Worm (Caenorhabditis elegans) whole organism, young adult: ENCODE results near the gene gldi-8.
A peak's percentile ranks its signal among the peaks of the same experiment; 100 is the strongest.

Experiments
- B0261.1 ChIP-seq: sonication (generic microtip); optimal IDR thresholded peaks from 2 replicates; lab custom pipeline; 2016; ENCODE audit warnings: mild to moderate bottlenecking, missing genetic modification characterization, moderate library complexity, missing compliant biosample characterization
- B0336.3 ChIP-seq: fragments of 200-800 bp; sonication (Bioruptor generic); IDR thresholded peaks from 2 replicates; pipeline ENCODE4 v1.3.6; 2022; ENCODE audit warnings: missing genetic modification characterization, missing compliant biosample characterization
- F10E7.11 ChIP-seq: sonication (generic microtip); optimal IDR thresholded peaks from 2 replicates; lab custom pipeline; 2017; ENCODE audit warnings: mild to moderate bottlenecking, missing genetic modification characterization, moderate library complexity, missing compliant biosample characterization
- F39B2.1 ChIP-seq: fragments of 200-800 bp; sonication (Bioruptor generic); IDR thresholded peaks from 2 replicates; pipeline ENCODE4 v1.3.6; 2022; ENCODE audit warnings: missing genetic modification reagents, missing genetic modification characterization, missing compliant biosample characterization
- K12H6.12 ChIP-seq: fragments of 200-800 bp; sonication (Bioruptor generic); optimal IDR thresholded peaks from 2 replicates; lab custom pipeline; 2018; ENCODE audit warnings: mild to moderate bottlenecking, missing genetic modification characterization, missing compliant biosample characterization
- T07F8.4 ChIP-seq: sonication (generic microtip); optimal IDR thresholded peaks from 2 replicates; lab custom pipeline; 2016; ENCODE audit warnings: mild to moderate bottlenecking, missing genetic modification characterization, moderate library complexity, missing compliant biosample characterization
- Y53G8AR.9 ChIP-seq: fragments of 200-800 bp; sonication (Bioruptor generic); conservative IDR thresholded peaks from 2 replicates; pipeline ENCODE4 v1.3.6; 2022; ENCODE audit warnings: missing genetic modification reagents, missing genetic modification characterization, missing compliant biosample characterization
- Y79H2A.3 ChIP-seq: fragments of 200-800 bp; sonication (Bioruptor generic); conservative IDR thresholded peaks from 2 replicates; pipeline ENCODE4 v1.3.6; 2022; ENCODE audit warnings: missing genetic modification reagents, missing genetic modification characterization, missing compliant biosample characterization
- ama-1 ChIP-seq, 3 experiments: fragments of 150-350 bp in 1 of 3; sonication (generic microtip) in 2 of 3; optimal IDR thresholded peaks; 2 replicates each; lab custom pipeline; 2014 to 2018; ENCODE audit warnings: missing biosample characterization in 2 of 3, missing genetic modification characterization in 2 of 3, missing genetic modification reagents in 2 of 3
- atf-7 ChIP-seq: sonication (generic microtip); optimal IDR thresholded peaks from 2 replicates; lab custom pipeline; 2017; ENCODE audit warnings: mild to moderate bottlenecking, missing genetic modification characterization, missing compliant biosample characterization
- athp-1 ChIP-seq: sonication (generic microtip); optimal IDR thresholded peaks from 2 replicates; lab custom pipeline; 2017; ENCODE audit warnings: mild to moderate bottlenecking, missing genetic modification characterization, missing compliant biosample characterization
- attf-5 ChIP-seq: fragments of 200-800 bp; sonication (Bioruptor generic); optimal IDR thresholded peaks from 2 replicates; lab custom pipeline; 2018; ENCODE audit warnings: mild to moderate bottlenecking, missing genetic modification characterization, missing compliant biosample characterization
- bed-1 ChIP-seq: fragments of 200-800 bp; sonication (Bioruptor generic); IDR thresholded peaks from 2 replicates; pipeline ENCODE4 v1.3.6; 2022; ENCODE audit warnings: missing genetic modification reagents, missing genetic modification characterization, missing compliant biosample characterization
- ccch-3 ChIP-seq: fragments of 200-800 bp; sonication (Bioruptor generic); optimal IDR thresholded peaks from 2 replicates; lab custom pipeline; 2018; ENCODE audit warnings: mild to moderate bottlenecking, missing genetic modification characterization, missing compliant biosample characterization
- cebp-1 ChIP-seq, 2 experiments: fragments of 200-800 bp in 1 of 2; sonication (Bioruptor generic) in 1 of 2; sonication (generic microtip) in 1 of 2; IDR thresholded peaks in 1 of 2; optimal IDR thresholded peaks in 1 of 2; 2 replicates each; pipeline versions ENCODE4 v1.3.6 to Lab custom; 2017 to 2022; ENCODE audit warnings: missing compliant biosample characterization in 2 of 2, missing genetic modification characterization in 2 of 2, mild to moderate bottlenecking in 1 of 2, missing genetic modification reagents in 1 of 2, moderate library complexity in 1 of 2
- ceh-100 ChIP-seq: fragments of 200-800 bp; sonication (Bioruptor generic); IDR thresholded peaks from 2 replicates; pipeline ENCODE4 v1.3.6; 2022; ENCODE audit warnings: missing genetic modification reagents, missing genetic modification characterization, missing compliant biosample characterization
- chd-7 ChIP-seq: sonication (generic microtip); optimal IDR thresholded peaks from 2 replicates; lab custom pipeline; 2016; ENCODE audit warnings: mild to moderate bottlenecking, missing genetic modification characterization, moderate library complexity, missing compliant biosample characterization
- ekl-4 ChIP-seq: fragments of 200-800 bp; sonication (Bioruptor generic); IDR thresholded peaks from 2 replicates; pipeline ENCODE4 v1.3.6; 2022; ENCODE audit warnings: missing genetic modification reagents, missing genetic modification characterization, missing compliant biosample characterization
- hlh-12 ChIP-seq: sonication (generic microtip); optimal IDR thresholded peaks from 2 replicates; lab custom pipeline; 2016; ENCODE audit warnings: missing genetic modification characterization, missing compliant biosample characterization
- hmg-1.2 ChIP-seq: fragments of 200-800 bp; sonication (Bioruptor generic); IDR thresholded peaks from 2 replicates; pipeline ENCODE4 v1.3.6; 2022; ENCODE audit warnings: missing genetic modification reagents, missing genetic modification characterization, missing compliant biosample characterization
- lag-1 ChIP-seq: fragments of 200-800 bp; sonication (Bioruptor generic); IDR thresholded peaks from 2 replicates; pipeline ENCODE4 v1.3.6; 2022; ENCODE audit warnings: missing genetic modification reagents, missing genetic modification characterization, missing compliant biosample characterization
- let-526 ChIP-seq: fragments of 200-800 bp; sonication (Bioruptor generic); IDR thresholded peaks from 2 replicates; pipeline ENCODE4 v1.3.6; 2022; ENCODE audit warnings: missing genetic modification reagents, missing genetic modification characterization, missing compliant biosample characterization
- lin-35 ChIP-seq, 3 experiments: fragments of 150-350 bp in 2 of 3; sonication (generic microtip) in 1 of 3; optimal IDR thresholded peaks; 2 replicates each; lab custom pipeline; 2014 to 2018; ENCODE audit warnings: missing biosample characterization in 3 of 3, missing genetic modification characterization in 3 of 3, missing genetic modification reagents in 3 of 3
- lin-40 ChIP-seq: sonication (generic microtip); optimal IDR thresholded peaks from 2 replicates; lab custom pipeline; 2016; ENCODE audit warnings: missing genetic modification characterization, mild to moderate bottlenecking, missing compliant biosample characterization, missing genotype, missing genetic modification reagents
- lin-54 ChIP-seq: fragments of 200-800 bp; sonication (Bioruptor generic); optimal IDR thresholded peaks from 2 replicates; lab custom pipeline; 2018; ENCODE audit warnings: mild to moderate bottlenecking, missing genetic modification characterization, missing compliant biosample characterization
- lsl-1 ChIP-seq: fragments of 200-800 bp; sonication (Bioruptor generic); optimal IDR thresholded peaks from 2 replicates; lab custom pipeline; 2018; ENCODE audit warnings: mild to moderate bottlenecking, missing genetic modification characterization, moderate library complexity, missing compliant biosample characterization
- lsy-27 ChIP-seq: sonication (generic microtip); optimal IDR thresholded peaks from 2 replicates; lab custom pipeline; 2017; ENCODE audit warnings: missing genetic modification characterization, mild to moderate bottlenecking, missing compliant biosample characterization, antibody characterized with exemption, missing genotype, borderline replicate concordance; ENCODE audit not compliant: insufficient read depth
- madf-10 ChIP-seq: sonication (generic microtip); optimal IDR thresholded peaks from 2 replicates; lab custom pipeline; 2016; ENCODE audit warnings: mild to moderate bottlenecking, missing genetic modification characterization, missing compliant biosample characterization
- madf-6 ChIP-seq: fragments of 200-800 bp; sonication (Bioruptor generic); IDR thresholded peaks from 2 replicates; pipeline ENCODE4 v1.3.6; 2022; ENCODE audit warnings: missing genetic modification reagents, missing genetic modification characterization, missing compliant biosample characterization
- nfya-2 ChIP-seq: fragments of 200-800 bp; sonication (Bioruptor generic); IDR thresholded peaks from 2 replicates; pipeline ENCODE4 v1.3.6; 2022; ENCODE audit warnings: missing genetic modification reagents, missing genetic modification characterization, missing compliant biosample characterization
- nfyb-1 ChIP-seq: fragments of 200-800 bp; sonication (Bioruptor generic); IDR thresholded peaks from 2 replicates; pipeline ENCODE4 v1.3.6; 2022; ENCODE audit warnings: missing genetic modification reagents, missing genetic modification characterization, missing compliant biosample characterization
- nhr-27 ChIP-seq: fragments of 200-800 bp; sonication (Bioruptor generic); optimal IDR thresholded peaks from 2 replicates; lab custom pipeline; 2018; ENCODE audit warnings: mild to moderate bottlenecking, missing genetic modification characterization, moderate library complexity, missing compliant biosample characterization
- nhr-80 ChIP-seq: sonication (generic microtip); optimal IDR thresholded peaks from 2 replicates; lab custom pipeline; 2016; ENCODE audit warnings: missing genetic modification characterization, missing compliant biosample characterization
- nhr-90 ChIP-seq: sonication (generic microtip); optimal IDR thresholded peaks from 2 replicates; lab custom pipeline; 2016; ENCODE audit warnings: missing genotype, mild to moderate bottlenecking, missing genetic modification characterization, missing compliant biosample characterization
- pbrm-1 ChIP-seq: fragments of 200-800 bp; sonication (Bioruptor generic); IDR thresholded peaks from 2 replicates; pipeline ENCODE4 v1.3.6; 2022; ENCODE audit warnings: missing genetic modification reagents, missing genetic modification characterization, missing compliant biosample characterization
- snpc-4 ChIP-seq, 5 experiments: fragments of 150-350 bp in 1 of 5; sonication (generic microtip) in 4 of 5; optimal IDR thresholded peaks; 2 replicates each; lab custom pipeline; 2014 to 2018; ENCODE audit warnings: missing genetic modification characterization in 5 of 5, missing biosample characterization in 3 of 5, antibody characterized with exemption in 2 of 5, mild to moderate bottlenecking in 2 of 5, missing compliant biosample characterization in 2 of 5, missing genotype in 2 of 5, moderate library complexity in 2 of 5, missing genetic modification reagents in 1 of 5
- sptf-2 ChIP-seq: fragments of 200-800 bp; sonication (Bioruptor generic); optimal IDR thresholded peaks from 2 replicates; lab custom pipeline; 2018; ENCODE audit warnings: mild to moderate bottlenecking, missing genetic modification characterization, missing compliant biosample characterization
- unc-130 ChIP-seq: sonication (generic microtip); optimal IDR thresholded peaks from 2 replicates; lab custom pipeline; 2016; ENCODE audit warnings: missing genetic modification reagents, missing genetic modification characterization, missing compliant biosample characterization
- zfh-2 ChIP-seq: fragments of 200-800 bp; sonication (Bioruptor generic); conservative IDR thresholded peaks from 2 replicates; pipeline ENCODE4 v1.3.6; 2022; ENCODE audit warnings: missing genetic modification reagents, missing genetic modification characterization, missing compliant biosample characterization
- ztf-18 ChIP-seq: sonication (generic microtip); optimal IDR thresholded peaks from 2 replicates; lab custom pipeline; 2016; ENCODE audit warnings: missing genotype, mild to moderate bottlenecking, missing genetic modification characterization, missing compliant biosample characterization
- ztf-22 ChIP-seq: fragments of 200-800 bp; sonication (Bioruptor generic); optimal IDR thresholded peaks from 2 replicates; lab custom pipeline; 2018; ENCODE audit warnings: mild to moderate bottlenecking, missing genetic modification characterization, moderate library complexity, missing compliant biosample characterization

gldi-8 gene

ce11 chrIII:12565791-12566190 lies 33.7 kb downstream of the gldi-8 start:
- TF ChIP-seq snpc-4 (GFP tag; optimal IDR thresholded peaks at IDR 0.05; lab: Kevin White, UChicago), result no peak
- no peak for TF ChIP-seq snpc-4 (tag; optimal IDR thresholded peaks at IDR 0.05; lab: Kevin White, UChicago)
- no peak for TF ChIP-seq B0336.3
- TF ChIP-seq ekl-4 (GFP tag; lab: Robert Waterston, UW), result no peak
- no peak for TF ChIP-seq bed-1 (GFP tag; lab: Robert Waterston, UW)
- TF ChIP-seq F10E7.11, result no peak
- TF ChIP-seq, all 124 proteins: peak for 0

DNA sequence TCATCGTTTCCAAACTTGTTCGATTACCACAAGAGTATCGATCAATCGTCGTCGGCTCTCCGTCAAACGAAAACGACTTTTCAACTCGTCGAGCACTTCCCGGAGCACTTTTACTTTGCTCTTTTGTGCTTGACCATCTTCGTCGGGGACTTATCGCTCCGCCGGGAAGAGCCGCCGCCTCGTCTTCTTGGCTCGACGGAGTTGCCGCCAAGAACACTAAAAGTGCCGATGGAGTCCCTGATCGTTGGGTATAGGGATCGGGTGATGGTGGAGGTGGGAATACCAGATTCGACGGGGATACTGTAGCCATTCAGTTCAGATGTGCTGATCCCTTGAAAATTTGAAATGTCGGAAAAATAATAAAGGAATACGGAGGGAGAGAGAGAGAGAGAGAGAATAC lies 36.8 kb downstream of the gldi-8 start:
- TF ChIP-seq zfh-2 (GFP tag; lab: Robert Waterston, UW) (peak; percentile 66), unc-130 (GFP tag; lab: Kevin White, UChicago) (no peak)

DNA sequence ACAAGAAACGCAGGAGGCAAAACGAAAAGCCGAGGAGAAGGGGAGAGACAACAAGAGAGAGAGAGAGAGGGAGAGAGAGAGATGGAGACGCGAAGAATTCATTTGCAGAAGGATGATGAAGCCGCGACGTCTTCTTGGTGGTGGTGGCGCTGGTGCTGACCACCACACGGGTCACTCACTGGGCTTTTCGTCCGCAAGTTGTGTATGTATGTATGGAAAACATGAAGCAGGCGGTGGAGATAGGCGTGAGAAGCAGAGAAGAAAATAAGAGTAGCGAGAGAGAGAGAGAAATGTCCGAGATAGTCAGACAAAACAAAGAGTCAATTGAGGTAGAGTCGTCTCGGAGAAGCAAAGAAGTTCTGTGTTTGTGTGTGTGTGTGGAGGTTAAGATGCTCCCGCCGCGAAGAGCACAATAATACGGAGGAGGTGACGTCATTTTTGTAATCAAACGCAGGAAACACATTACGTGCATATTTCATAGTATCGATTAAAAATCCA lies 41.4 kb downstream of the gldi-8 start:
- TF ChIP-seq ama-1 (optimal IDR thresholded peaks at IDR 0.05; lab: Kevin White, UChicago) (no peak), ama-1 (GFP tag; optimal IDR thresholded peaks at IDR 0.05; lab: Kevin White, UChicago) (no peak), lin-40 (tag; lab: Kevin White, UChicago) (peak; percentile 29), madf-10 (peak; percentile 19), F10E7.11 (no peak), bed-1 (GFP tag; lab: Robert Waterston, UW) (no peak), K12H6.12 (peak; percentile 46), nhr-80 (tag; lab: Kevin White, UChicago) (peak; percentile 79), F39B2.1 (GFP tag; lab: Robert Waterston, UW) (no peak), attf-5 (peak; percentile 69), madf-6 (GFP tag; lab: Robert Waterston, UW) (no peak), snpc-4 (GFP tag; optimal IDR thresholded peaks at IDR 0.05; lab: Kevin White, UChicago) (no peak), snpc-4 (tag; optimal IDR thresholded peaks at IDR 0.05; lab: Kevin White, UChicago) (peak in 2 of 4 experiments; percentile 24 to 38), nfyb-1 (GFP tag; lab: Robert Waterston, UW) (peak; percentile 51; the same call in 1 of the 2 replicates), lin-35 (GFP tag; optimal IDR thresholded peaks at IDR 0.05; lab: Kevin White, UChicago) (peak in 1 of 3 experiments; percentile 46), zfh-2 (GFP tag; lab: Robert Waterston, UW) (peak; percentile 93), hmg-1.2 (GFP tag; lab: Robert Waterston, UW) (peak; percentile 40; the same call in 1 of the 2 replicates), cebp-1 (GFP tag; IDR thresholded peaks at IDR 0.05; lab: Robert Waterston, UW) (no peak), cebp-1 (tag; optimal IDR thresholded peaks at IDR 0.05; lab: Kevin White, UChicago) (peak; percentile 44), atf-7 (tag; lab: Kevin White, UChicago) (peak; percentile 72), T07F8.4 (tag; lab: Kevin White, UChicago) (no peak), nhr-90 (tag; lab: Kevin White, UChicago) (no peak), ztf-22 (GFP tag; lab: Kevin White, UChicago) (no peak)

ce11 chrIII:12556104-12556503 lies 43.4 kb downstream of the gldi-8 start:
- TF ChIP-seq nfya-2 (GFP tag; lab: Robert Waterston, UW) (no peak), ceh-100 (GFP tag; lab: Robert Waterston, UW) (no peak), lsy-27 (no peak), lag-1 (GFP tag; lab: Robert Waterston, UW) (no peak), chd-7 (tag; lab: Kevin White, UChicago) (peak; percentile 53), hmg-1.2 (GFP tag; lab: Robert Waterston, UW) (peak; percentile 67), F39B2.1 (GFP tag; lab: Robert Waterston, UW) (no peak), athp-1 (no peak), Y53G8AR.9 (no peak), ccch-3 (GFP tag; lab: Kevin White, UChicago) (no peak), hlh-12 (tag; lab: Kevin White, UChicago) (no peak), ekl-4 (GFP tag; lab: Robert Waterston, UW) (no peak), Y79H2A.3 (no peak), K12H6.12 (peak; percentile 61), lin-54 (no peak), lin-35 (GFP tag; optimal IDR thresholded peaks at IDR 0.05; lab: Kevin White, UChicago) (peak in 1 of 3 experiments; percentile 32), lsl-1 (GFP tag; lab: Kevin White, UChicago) (no peak), ztf-18 (tag; lab: Kevin White, UChicago) (no peak), B0261.1 (tag; lab: Kevin White, UChicago) (no peak), sptf-2 (no peak), nhr-27 (tag; lab: Kevin White, UChicago) (no peak), let-526 (GFP tag; lab: Robert Waterston, UW) (no peak), pbrm-1 (GFP tag; lab: Robert Waterston, UW) (no peak; the same call in 1 of the 2 replicates)
